Fruit fly (Drosophila melanogaster) whole organism, larva: ENCODE data around the gene CG11035.
"Not testable (repeated sequence)": the region's sequence is repeated elsewhere in the genome, so short reads cannot be mapped to it uniquely, and the experiment has no call there.

Experiments used
- noc ChIP-seq: fragments of 200-800 bp; sonication (Bioruptor generic); optimal IDR thresholded peaks from 3 replicates; lab custom pipeline; 2019; ENCODE audit warnings: missing biosample characterization, mild to moderate bottlenecking, missing genetic modification characterization, moderate library complexity

CG11035 gene

DNA sequence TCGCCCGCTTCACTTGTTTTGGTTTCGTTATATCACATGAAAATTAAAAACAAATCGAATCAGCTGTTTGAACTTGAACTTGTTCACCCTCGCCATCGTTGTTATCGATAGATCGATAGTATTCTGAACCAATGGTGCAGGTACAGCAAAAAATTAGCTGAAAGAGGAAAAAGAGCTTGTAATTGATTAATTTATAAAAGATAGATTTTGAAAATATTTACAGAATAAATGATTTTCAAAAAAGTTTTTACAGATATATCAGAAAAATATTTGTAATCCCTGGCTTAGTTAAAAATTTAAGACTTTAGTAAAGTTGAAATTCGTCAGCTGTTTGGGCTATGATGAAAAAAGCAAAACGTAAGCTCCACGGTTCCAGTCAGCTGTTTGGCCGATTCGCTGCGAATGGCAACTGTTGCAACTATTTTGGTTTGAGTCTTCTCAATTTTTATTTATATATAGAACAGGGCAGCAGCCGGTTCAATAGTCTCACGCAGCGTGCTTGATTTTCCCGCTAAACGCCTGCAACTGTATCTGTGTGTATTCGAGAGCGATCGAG is at the start of gene CG11035, which contains the start of gene unc-45:
TSS of gene CG11035 (minus strand) at position 87 of the 556 bp plus-strand sequence.
TSS of gene unc-45 (plus strand) at position 379 of the 556 bp plus-strand sequence.
- no peak for TF ChIP-seq noc (tag; lab: Kevin White, UChicago)

DNA sequence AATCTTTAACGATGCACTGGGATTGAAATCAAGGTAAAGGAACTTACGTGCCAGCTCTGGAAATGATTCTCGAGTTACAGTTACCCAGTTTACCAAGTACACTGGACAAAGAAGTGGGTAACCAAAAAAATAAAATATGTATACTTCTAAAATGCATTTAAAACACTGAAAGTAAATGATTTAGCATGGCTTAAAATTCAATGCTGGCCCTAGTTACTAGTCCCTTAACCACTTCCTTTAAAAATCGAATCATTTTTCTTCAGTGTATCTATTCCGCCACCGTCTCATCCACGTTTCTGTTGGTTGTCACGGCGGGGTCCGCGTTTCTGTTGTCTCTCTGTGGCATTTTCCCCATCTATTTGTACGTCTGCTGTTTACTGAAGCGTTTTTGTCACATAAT is 39.8 kb upstream of the CG11035 start:
- no peak for TF ChIP-seq noc (tag; lab: Kevin White, UChicago)

DNA sequence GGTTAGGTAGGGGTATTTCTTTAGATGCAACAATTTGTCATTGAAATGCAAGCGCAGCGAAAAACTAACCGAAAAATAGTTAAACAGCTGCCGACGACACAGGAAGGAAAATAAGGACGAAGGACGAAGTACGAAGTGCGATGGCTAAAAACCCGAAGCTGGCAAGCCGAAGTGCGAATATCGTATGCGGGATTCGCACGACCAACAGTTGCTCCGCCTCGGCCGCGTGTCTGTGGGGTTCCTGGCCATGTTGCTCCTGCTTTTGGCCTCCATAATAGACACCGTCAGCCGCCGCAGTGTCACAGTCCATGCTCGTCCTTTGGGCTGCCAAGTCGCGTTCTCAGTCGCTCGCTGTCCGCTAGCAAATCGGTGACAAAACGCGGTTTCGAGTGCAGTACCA is 26.2 kb upstream of the CG11035 start, which contains the start of gene mAChR-B:
TSS of gene mAChR-B (plus strand) at position 301 of the 400 bp plus-strand sequence.
- no peak for TF ChIP-seq noc (tag; lab: Kevin White, UChicago)

DNA sequence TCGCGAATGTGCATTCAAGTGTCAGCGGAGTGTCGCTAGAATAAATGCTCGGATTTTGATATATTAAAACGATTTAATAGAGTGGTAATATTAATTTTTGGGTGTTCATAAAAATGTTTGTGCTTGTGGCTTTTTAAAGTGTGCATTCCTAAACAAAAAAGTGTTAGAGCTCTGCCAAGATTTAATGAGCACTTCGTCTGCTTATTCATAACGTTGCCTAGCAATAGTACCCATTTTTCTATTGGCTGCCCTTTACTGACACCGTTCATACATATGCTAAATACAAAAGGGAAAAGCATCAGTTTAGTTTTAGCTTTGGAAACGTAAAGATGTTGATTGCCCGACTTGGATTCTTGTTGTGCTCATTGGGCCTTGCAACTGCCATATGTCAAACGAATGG is 16.6 kb upstream of the CG11035 start, which contains the start of gene CG43061:
TSS of gene CG43061 (plus strand) at position 301 of the 400 bp plus-strand sequence.
- not testable (repeated sequence) for TF ChIP-seq noc (tag; lab: Kevin White, UChicago)

dm6 chr3R:8048867-8049266 is 16.1 kb upstream of the CG11035 start, which contains the start of gene CG43618:
TSS of gene CG43618 (plus strand) at chr3R:8049167.
- not testable (repeated sequence) for TF ChIP-seq noc (tag; lab: Kevin White, UChicago)

- no peak for TF ChIP-seq noc (tag; lab: Kevin White, UChicago)
These were observed 8.0 kb upstream of the CG11035 start, which contains the start of gene CG43060 for dm6 chr3R:8040843-8041242. TSS of gene CG43060 (plus strand) at chr3R:8041224.

dm6 chr3R:8038927-8039326 is 6.1 kb upstream of the CG11035 start:
- no peak for TF ChIP-seq noc (tag; lab: Kevin White, UChicago)

- no peak for TF ChIP-seq noc (tag; lab: Kevin White, UChicago)
These were observed 5.1 kb upstream of the CG11035 start for dm6 chr3R:8037896-8038295.

DNA sequence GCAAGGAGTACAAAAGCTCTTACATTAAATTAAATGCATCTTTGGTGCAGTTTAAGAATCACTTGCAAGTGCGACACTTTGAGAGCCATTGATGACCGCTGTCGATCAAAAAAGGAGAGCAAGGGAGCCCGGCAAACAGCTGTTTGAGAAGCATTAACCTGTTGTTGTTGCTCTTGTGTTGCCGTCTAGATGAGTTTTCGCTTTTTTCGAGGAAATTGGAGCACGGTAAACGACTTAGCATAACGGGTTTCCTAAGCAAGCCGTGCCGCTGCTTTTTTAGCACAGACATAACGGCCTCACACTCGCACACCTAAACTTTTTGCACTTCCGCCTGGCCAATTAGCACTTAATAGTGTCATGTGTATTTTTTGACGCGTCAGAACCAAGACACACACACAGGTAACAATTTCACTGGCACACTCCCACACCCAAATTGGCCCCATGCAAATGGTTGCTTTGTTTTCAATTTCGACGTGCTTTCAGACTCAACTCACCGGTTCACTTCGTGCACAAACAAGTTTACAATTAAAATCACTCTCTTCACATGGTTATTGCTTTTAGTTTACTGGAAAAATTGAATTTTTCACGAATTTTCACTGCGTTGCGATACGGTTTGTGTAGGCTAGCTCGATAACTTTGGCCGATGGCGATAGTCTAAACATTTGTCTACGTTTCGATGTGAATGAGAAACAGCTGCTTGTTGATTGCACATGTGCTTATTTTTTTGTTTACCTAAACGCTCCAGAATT is 2.5 kb downstream of the CG11035 start, which contains the start of the genes CG10903 and CG2747:
TSS of gene CG10903 (plus strand) at position 261 of the 749 bp plus-strand sequence.
TSS of gene CG2747 (minus strand) at position 640 of the 749 bp plus-strand sequence.
- peak; percentile 68 for TF ChIP-seq noc (tag; lab: Kevin White, UChicago)

DNA sequence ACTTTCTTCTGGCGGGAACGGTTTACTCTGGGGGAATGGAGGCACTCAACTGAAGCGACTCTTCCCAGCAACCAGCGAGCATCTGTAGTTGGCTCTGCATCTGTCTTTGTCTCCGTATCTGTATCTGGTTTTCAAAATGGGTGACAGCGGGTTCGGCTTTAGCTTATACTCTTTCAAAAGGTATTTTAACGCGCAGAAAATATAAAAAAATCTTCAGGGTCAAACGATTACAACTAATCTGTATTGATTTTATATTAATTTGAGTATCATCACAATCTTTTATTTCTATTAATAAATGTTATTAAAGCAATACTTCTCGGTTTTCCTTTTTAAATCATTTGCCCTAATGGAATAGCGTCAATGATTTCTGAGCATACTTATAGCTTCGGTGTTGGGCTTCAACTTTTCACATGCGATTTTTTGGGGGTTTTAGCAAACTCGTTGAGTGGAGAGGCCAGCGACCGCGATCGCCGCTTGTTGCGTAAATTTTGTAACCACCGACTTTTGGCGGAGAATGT is 3.3 kb downstream of the CG11035 start, which contains the start of gene ImpE3:
TSS of gene ImpE3 (minus strand) at position 51 of the 518 bp plus-strand sequence.
- TF ChIP-seq noc (tag; lab: Kevin White, UChicago): peak; percentile 23

DNA sequence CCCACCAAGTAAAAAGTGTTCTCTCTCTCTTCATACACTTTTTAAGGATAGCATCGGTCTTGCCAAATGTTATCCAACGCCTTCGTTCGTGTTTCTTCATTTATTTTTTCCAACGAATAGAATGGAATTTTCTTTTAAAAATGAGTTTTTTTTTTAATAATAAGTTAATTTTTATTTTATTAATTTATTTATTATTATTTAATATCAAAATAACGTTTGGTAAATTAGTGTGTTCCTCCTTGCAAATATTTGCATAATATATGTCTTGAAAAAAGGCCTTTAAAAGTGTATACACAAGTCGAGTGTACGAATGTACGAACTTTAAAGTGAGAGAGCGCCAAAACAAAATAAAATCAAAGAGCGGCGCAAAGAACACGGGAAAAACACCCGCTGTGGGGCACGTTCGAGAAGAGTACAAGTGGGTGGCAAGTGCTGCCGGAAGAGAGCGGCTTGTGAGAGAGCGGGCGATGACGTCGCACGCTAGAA is 5.6 kb downstream of the CG11035 start:
- TF ChIP-seq noc (tag; lab: Kevin White, UChicago): peak; percentile 69

DNA sequence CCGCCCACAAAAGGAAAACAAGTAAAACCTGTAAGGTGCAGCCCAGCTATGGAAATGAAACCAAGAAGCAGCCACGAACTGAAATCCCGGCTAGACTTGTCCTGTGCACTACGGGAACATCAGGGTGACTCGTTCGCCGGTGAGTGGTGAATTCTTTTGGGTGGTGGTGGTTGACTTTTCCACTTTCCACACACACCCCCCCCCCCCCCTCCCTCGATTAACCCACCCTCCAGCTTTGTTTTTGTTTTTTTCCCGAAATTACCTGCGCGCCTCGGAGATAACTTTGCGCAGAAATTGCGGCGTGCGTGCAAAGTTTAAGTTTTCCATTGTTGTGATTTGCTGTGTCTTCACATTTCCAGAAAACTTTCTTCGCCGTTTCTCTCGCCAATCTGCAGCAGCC is 6.3 kb downstream of the CG11035 start:
- no peak for TF ChIP-seq noc (tag; lab: Kevin White, UChicago)

DNA sequence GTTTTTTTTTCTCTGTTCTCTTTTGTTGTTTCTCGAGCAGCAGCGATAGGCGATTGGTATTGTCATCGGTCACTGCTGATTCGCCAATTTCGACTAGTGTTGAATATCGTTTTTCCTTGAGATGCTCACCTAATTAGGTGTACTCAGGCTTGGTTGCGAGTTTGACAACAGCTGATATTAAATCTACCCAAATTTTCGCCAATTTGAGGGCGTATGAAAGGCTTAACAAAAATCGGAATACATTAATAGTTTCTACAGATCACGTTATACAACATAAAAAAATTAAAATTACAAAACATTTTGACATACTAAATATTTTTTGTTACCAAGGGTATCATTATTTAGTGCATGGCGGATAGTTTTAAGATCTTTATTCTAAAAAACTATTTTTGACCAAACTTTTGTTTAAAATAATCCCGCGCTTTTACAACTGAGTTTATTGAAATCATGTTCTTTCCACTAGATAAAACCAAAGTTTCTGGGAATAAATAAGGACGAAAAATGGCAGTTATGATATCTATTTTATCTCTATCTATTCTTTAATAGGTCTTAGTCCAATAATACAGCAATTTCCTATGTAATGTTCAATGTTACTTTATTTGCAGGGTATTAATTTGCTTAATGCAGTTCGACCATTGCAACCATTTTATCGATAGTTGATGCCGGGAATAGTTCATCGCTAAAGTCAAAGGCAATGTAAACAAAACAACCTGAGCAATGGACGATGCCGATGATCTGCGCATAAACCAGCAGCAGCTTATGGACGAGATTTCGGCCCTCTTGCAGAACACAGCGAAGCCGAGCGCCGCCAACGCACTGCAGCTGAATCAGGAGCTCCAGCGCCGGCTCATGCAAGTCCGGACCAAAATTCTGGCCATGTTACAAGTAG is 19.4 kb downstream of the CG11035 start, which contains the start of the genes CG10435 and Pbp95:
TSS of gene CG10435 (minus strand) at position 81 of the 889 bp plus-strand sequence.
TSS of gene Pbp95 (plus strand) at position 671 of the 889 bp plus-strand sequence.
- TF ChIP-seq noc (tag; lab: Kevin White, UChicago): no peak

dm6 chr3R:8009080-8009620 is 23.7 kb downstream of the CG11035 start, which contains the start of the genes CG11052 and CG3223:
TSS of gene CG11052 (minus strand) at chr3R:8009297.
TSS of gene CG3223 (plus strand) at chr3R:8009400.
- TF ChIP-seq noc (tag; lab: Kevin White, UChicago): no peak
